Worm (Caenorhabditis elegans): ENCODE data around the gene Y40B10B.1.

The Y40B10B.1 gene

DNA sequence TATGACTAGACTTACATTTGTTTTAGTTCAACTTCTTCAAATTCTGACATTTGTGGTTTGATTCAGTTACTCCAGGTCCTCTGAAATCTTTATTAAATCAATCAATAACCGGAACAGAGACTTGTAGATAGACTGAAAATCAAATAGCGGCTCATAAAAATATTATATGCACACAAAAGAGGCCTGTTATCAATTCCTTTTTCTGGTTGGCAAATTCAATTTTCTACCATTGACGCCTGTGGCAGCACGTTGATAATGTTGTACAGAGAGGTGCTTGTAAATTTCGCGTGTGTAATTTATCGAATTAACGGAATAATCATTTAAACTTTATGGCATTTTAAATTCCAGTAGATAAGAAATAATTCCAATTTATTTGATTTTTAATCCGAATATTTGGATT lies 25.6 kb upstream of the Y40B10B.1 start, which contains the start of gene T08B1.1:
T08B1.1 (minus strand) TSS at position 92 of the 400 bp plus-strand sequence.
- TF ChIP-seq tbx-8 (GFP tag; optimal IDR thresholded peaks at IDR 0.05): no peak
- no peak for TF ChIP-seq ceh-83 (GFP tag; optimal IDR thresholded peaks at IDR 0.05)
- TF ChIP-seq lsy-2 (tag; optimal IDR thresholded peaks at IDR 0.05): no peak
- TF ChIP-seq lin-32 (GFP tag; optimal IDR thresholded peaks at IDR 0.05): no peak
- no peak for TF ChIP-seq ztf-11 (tag; optimal IDR thresholded peaks at IDR 0.05)
- TF ChIP-seq elt-3 (tag; optimal IDR thresholded peaks at IDR 0.05): no peak
- TF ChIP-seq ceh-43 (GFP tag; optimal IDR thresholded peaks at IDR 0.05): no peak
- no peak for TF ChIP-seq ces-1 (GFP tag; optimal IDR thresholded peaks at IDR 0.05)
- TF ChIP-seq mep-1 (tag; optimal IDR thresholded peaks at IDR 0.05): no peak
- TF ChIP-seq snpc-4 (tag; optimal IDR thresholded peaks at IDR 0.05): no peak
- TF ChIP-seq mls-2 (tag; optimal IDR thresholded peaks at IDR 0.05): no peak
- TF ChIP-seq sem-2 (GFP tag; optimal IDR thresholded peaks at IDR 0.05): no peak
- TF ChIP-seq drap-1 (GFP tag; optimal IDR thresholded peaks at IDR 0.05): no peak
- no peak for TF ChIP-seq mab-5 (tag; optimal IDR thresholded peaks at IDR 0.05)
- TF ChIP-seq M03D4.4 (tag; optimal IDR thresholded peaks at IDR 0.05): no peak
- TF ChIP-seq flh-1 (GFP tag; optimal IDR thresholded peaks at IDR 0.05): no peak
- TF ChIP-seq ham-2 (GFP tag; optimal IDR thresholded peaks at IDR 0.05): no peak
- TF ChIP-seq nhr-28 (tag; optimal IDR thresholded peaks at IDR 0.05): no peak
- TF ChIP-seq nhr-76 (tag; optimal IDR thresholded peaks at IDR 0.05): no peak

DNA sequence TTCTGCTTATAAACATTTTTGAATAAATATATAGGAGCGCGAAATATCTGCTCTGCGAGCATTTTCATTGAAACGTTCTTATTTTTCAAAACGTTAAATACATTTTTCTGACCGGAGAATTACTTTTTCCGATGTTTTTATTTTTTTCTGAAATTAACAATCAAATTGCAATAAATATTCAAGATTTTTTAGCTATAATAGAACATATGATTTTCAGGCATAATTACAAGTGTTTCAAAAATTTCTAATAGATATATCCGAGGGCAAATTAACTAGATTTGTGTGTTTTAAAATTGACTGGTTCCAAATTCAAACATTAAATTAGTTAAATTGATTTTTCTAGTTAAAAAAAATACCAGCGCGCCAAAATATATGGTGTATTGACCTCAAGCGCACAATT lies 17.6 kb upstream of the Y40B10B.1 start, which contains the start of gene T08B1.4:
T08B1.4 (plus strand) TSS at position 301 of the 400 bp plus-strand sequence.
- TF ChIP-seq nhr-12 (tag; optimal IDR thresholded peaks at IDR 0.05) (no peak), nhr-237 (tag; optimal IDR thresholded peaks at IDR 0.05) (no peak), nhr-2 (tag; optimal IDR thresholded peaks at IDR 0.05) (no peak), snpc-4 (tag; optimal IDR thresholded peaks at IDR 0.05) (no peak), sptf-1 (tag; optimal IDR thresholded peaks at IDR 0.05) (no peak), lsy-2 (tag; optimal IDR thresholded peaks at IDR 0.05) (no peak)

DNA sequence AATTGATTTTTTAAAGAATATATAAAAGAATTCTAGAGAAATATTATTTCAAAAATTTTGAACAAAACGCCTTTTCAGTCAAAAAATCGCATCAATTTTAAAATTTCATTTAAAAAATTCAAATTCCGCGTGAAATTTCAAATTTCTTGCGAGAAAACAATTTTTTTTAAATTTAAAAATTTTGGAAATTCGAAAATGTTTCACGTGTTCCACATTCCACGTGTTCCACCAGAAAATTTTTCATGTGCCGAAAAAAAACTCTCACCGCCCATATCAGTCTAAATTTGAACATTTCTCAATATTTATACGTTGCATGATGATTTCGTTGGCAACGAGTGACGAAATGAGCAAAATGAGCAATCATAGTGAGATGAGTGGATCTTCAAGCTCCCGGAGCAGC lies 13.7 kb upstream of the Y40B10B.1 start, which contains the start of gene fbxa-201:
fbxa-201 (plus strand) TSS at position 301 of the 400 bp plus-strand sequence.
- no peak for TF ChIP-seq ceh-83 (GFP tag; optimal IDR thresholded peaks at IDR 0.05)
- TF ChIP-seq unc-120 (tag; optimal IDR thresholded peaks at IDR 0.05; ENCODE audit: poor library complexity, severe bottlenecking): no peak
- no peak for TF ChIP-seq elt-3 (tag; optimal IDR thresholded peaks at IDR 0.05)
- TF ChIP-seq flh-1 (GFP tag; optimal IDR thresholded peaks at IDR 0.05): no peak
- TF ChIP-seq ham-2 (GFP tag; optimal IDR thresholded peaks at IDR 0.05): no peak
- no peak for TF ChIP-seq sptf-1 (tag; optimal IDR thresholded peaks at IDR 0.05)

DNA sequence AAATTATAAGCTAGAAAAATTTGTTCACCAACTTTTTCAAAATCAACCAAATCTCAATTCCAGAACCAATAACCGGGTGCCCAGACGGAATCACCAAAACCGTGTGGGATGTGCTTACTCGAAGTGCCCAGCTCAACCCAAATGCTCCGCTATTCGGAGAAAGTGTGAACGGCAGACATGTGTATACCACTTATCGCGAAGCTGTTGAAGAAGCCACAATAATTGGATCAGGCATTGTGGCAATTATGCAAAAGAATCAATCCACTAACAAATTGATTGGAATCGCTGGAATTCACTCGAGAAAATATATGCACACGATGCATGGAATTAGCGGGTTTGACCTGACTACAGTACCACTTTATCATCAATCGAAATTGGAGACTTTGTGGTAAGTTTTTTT lies 8.3 kb upstream of the Y40B10B.1 start:
- no peak for TF ChIP-seq hlh-1 (tag; optimal IDR thresholded peaks at IDR 0.05)
- no peak for TF ChIP-seq nhr-76 (tag; optimal IDR thresholded peaks at IDR 0.05)
- no peak for TF ChIP-seq mls-2 (tag; optimal IDR thresholded peaks at IDR 0.05)
- TF ChIP-seq elt-1 (tag; optimal IDR thresholded peaks at IDR 0.05; ENCODE audit: borderline replicate concordance, insufficient read depth): no peak
- TF ChIP-seq nhr-237 (tag; optimal IDR thresholded peaks at IDR 0.05): no peak
- no peak for TF ChIP-seq tbx-8 (GFP tag; optimal IDR thresholded peaks at IDR 0.05)
- no peak for TF ChIP-seq bed-3 (GFP tag; optimal IDR thresholded peaks at IDR 0.05)
- no peak for TF ChIP-seq M03D4.4 (tag; optimal IDR thresholded peaks at IDR 0.05)
- no peak for TF ChIP-seq elt-3 (tag; optimal IDR thresholded peaks at IDR 0.05)
- no peak for TF ChIP-seq sem-2 (GFP tag; optimal IDR thresholded peaks at IDR 0.05)
- TF ChIP-seq lin-32 (GFP tag; optimal IDR thresholded peaks at IDR 0.05): no peak
- TF ChIP-seq unc-39 (tag; optimal IDR thresholded peaks at IDR 0.05): no peak
- no peak for TF ChIP-seq blmp-1 (tag; optimal IDR thresholded peaks at IDR 0.05)
- no peak for TF ChIP-seq unc-62 (GFP tag; optimal IDR thresholded peaks at IDR 0.05)
- no peak for TF ChIP-seq drap-1 (GFP tag; optimal IDR thresholded peaks at IDR 0.05)
- TF ChIP-seq nhr-28 (tag; optimal IDR thresholded peaks at IDR 0.05): no peak

DNA sequence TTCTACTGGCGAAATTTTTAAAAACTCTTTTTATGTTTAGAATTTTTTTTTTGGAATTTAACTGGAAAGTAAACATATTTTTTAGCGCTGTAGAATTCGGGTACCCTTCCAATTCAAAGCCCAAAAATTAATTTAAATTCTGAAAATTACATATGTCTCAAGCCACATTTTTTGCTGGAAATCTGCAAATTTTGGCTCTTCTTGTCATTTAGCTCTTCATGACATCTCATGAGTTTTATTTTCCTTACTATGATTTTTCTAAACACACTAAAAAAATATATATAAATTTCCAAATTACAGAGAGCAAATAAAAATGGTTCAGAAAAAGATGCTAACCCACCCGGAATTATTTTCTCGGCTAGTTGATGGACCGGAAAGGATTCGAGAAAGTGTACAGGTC lies 7.9 kb upstream of the Y40B10B.1 start, which contains the start of gene acs-3:
acs-3 (plus strand) TSS at position 301 of the 400 bp plus-strand sequence.
- TF ChIP-seq sptf-1 (tag; optimal IDR thresholded peaks at IDR 0.05) (no peak), hlh-1 (tag; optimal IDR thresholded peaks at IDR 0.05) (no peak), mep-1 (tag; optimal IDR thresholded peaks at IDR 0.05) (no peak), pha-4 (tag; optimal IDR thresholded peaks at IDR 0.05) (no peak), ceh-39 (tag; optimal IDR thresholded peaks at IDR 0.05) (no peak), ham-2 (GFP tag; optimal IDR thresholded peaks at IDR 0.05) (no peak), tbx-8 (GFP tag; optimal IDR thresholded peaks at IDR 0.05) (no peak)
